Fruit fly (Drosophila melanogaster): ENCODE measurements around the gene CG1840.

DNA sequence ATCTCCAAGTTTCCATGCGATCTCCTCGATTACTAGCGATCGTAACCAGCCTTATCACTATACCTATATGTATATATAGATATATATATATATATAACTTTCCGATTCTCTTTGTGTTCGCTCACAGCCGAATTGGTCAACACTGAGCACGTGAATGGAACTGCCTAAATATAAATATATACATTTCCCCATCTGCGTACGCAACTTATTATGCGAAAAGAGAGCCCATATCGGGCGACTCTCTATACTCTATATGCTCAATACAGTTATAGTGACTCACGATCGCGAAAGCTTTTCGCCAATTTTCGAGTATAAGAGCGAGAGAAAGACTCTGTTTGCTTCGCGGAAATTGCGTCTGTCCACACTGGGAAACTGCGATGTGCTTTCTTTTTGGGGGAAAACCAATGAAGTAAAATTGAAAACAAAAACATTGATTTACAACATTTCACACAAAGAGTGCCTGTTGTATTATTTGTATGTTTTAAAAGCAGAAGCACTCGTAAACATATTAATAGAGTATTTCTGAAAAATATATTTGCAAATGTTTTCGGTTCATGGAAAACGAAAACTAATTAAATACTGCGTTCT is 34.6 kb downstream of the CG1840 start:
- TF ChIP-seq psq (optimal IDR thresholded peaks at IDR 0.05): no peak
- TF ChIP-seq usp (GFP tag; optimal IDR thresholded peaks at IDR 0.05): no peak
- TF ChIP-seq CG8478 (optimal IDR thresholded peaks at IDR 0.05): no peak
- TF ChIP-seq pan (optimal IDR thresholded peaks at IDR 0.05): no peak
- TF ChIP-seq Dll (optimal IDR thresholded peaks at IDR 0.05): no peak
- no peak for TF ChIP-seq EcR (GFP tag; optimal IDR thresholded peaks at IDR 0.05)
